Worm (Caenorhabditis elegans): ENCODE data around the gene H42K12.3.

Gene H42K12.3

ce11 chrX:1327201-1327600, 16.0 kb downstream of the H42K12.3 start:
- TF ChIP-seq elt-1 (tag; optimal IDR thresholded peaks at IDR 0.05) (no peak), sma-3 (GFP tag; optimal IDR thresholded peaks at IDR 0.05) (no peak), zag-1 (tag; optimal IDR thresholded peaks at IDR 0.05) (no peak), nhr-12 (tag; optimal IDR thresholded peaks at IDR 0.05) (no peak), ztf-11 (tag; optimal IDR thresholded peaks at IDR 0.05) (no peak), unc-39 (tag; optimal IDR thresholded peaks at IDR 0.05) (no peak), sem-4 (tag; optimal IDR thresholded peaks at IDR 0.05) (no peak), nhr-10 (tag; optimal IDR thresholded peaks at IDR 0.05) (no peak), lin-13 (GFP tag; optimal IDR thresholded peaks at IDR 0.05) (no peak), F13H6.1 (tag; optimal IDR thresholded peaks at IDR 0.05) (no peak), nhr-11 (tag; optimal IDR thresholded peaks at IDR 0.05) (no peak)

- no peak for TF ChIP-seq nhr-129 (tag; optimal IDR thresholded peaks at IDR 0.05)
- TF ChIP-seq nhr-10 (tag; optimal IDR thresholded peaks at IDR 0.05): no peak
- TF ChIP-seq mab-5 (tag; optimal IDR thresholded peaks at IDR 0.05): no peak
Measured at ce11 chrX:1329847-1330246, 18.7 kb downstream of the H42K12.3 start, which contains the start of gene F21E9.2. TSS of gene F21E9.2 (minus strand) at chrX:1329947.

ce11 chrX:1337009-1337408, 25.8 kb downstream of the H42K12.3 start, which contains the start of gene ttr-37:
TSS of gene ttr-37 (minus strand) at chrX:1337175.
- TF ChIP-seq alr-1 (tag; optimal IDR thresholded peaks at IDR 0.05): no peak
- no peak for TF ChIP-seq ceh-16 (tag; optimal IDR thresholded peaks at IDR 0.05)
- no peak for TF ChIP-seq ZK546.5 (tag; optimal IDR thresholded peaks at IDR 0.05)
- no peak for TF ChIP-seq unc-62 (GFP tag; optimal IDR thresholded peaks at IDR 0.05)
- TF ChIP-seq fos-1 (tag; optimal IDR thresholded peaks at IDR 0.05): peak; percentile 53
- peak; percentile 11 for TF ChIP-seq sma-3 (GFP tag; optimal IDR thresholded peaks at IDR 0.05)
- TF ChIP-seq R02D3.7 (tag; optimal IDR thresholded peaks at IDR 0.05): no peak
- no peak for TF ChIP-seq blmp-1 (tag; optimal IDR thresholded peaks at IDR 0.05; ENCODE audit: insufficient read depth)
- TF ChIP-seq Y55F3AM.14 (GFP tag; optimal IDR thresholded peaks at IDR 0.05): no peak
- TF ChIP-seq snpc-4 (tag; optimal IDR thresholded peaks at IDR 0.05): no peak
- no peak for TF ChIP-seq nhr-10 (tag; optimal IDR thresholded peaks at IDR 0.05)
- no peak for TF ChIP-seq nhr-23 (tag; optimal IDR thresholded peaks at IDR 0.05)
- TF ChIP-seq lin-13 (GFP tag; optimal IDR thresholded peaks at IDR 0.05): no peak
- no peak for TF ChIP-seq unc-55 (GFP tag; optimal IDR thresholded peaks at IDR 0.05)
- no peak for TF ChIP-seq ama-1 (optimal IDR thresholded peaks at IDR 0.05)
- no peak for TF ChIP-seq sem-4 (tag; optimal IDR thresholded peaks at IDR 0.05)
- no peak for TF ChIP-seq nhr-11 (tag; optimal IDR thresholded peaks at IDR 0.05)
- TF ChIP-seq nhr-12 (tag; optimal IDR thresholded peaks at IDR 0.05): no peak
- no peak for TF ChIP-seq egl-27 (tag; optimal IDR thresholded peaks at IDR 0.05)
- no peak for TF ChIP-seq mdl-1 (tag; optimal IDR thresholded peaks at IDR 0.05)
- no peak for TF ChIP-seq elt-3 (tag; optimal IDR thresholded peaks at IDR 0.05)
- no peak for TF ChIP-seq lin-39 (tag; optimal IDR thresholded peaks at IDR 0.05)
- TF ChIP-seq mab-5 (tag; optimal IDR thresholded peaks at IDR 0.05): no peak
- TF ChIP-seq gmeb-1 (tag; optimal IDR thresholded peaks at IDR 0.05): peak; percentile 46
- TF ChIP-seq sma-9 (GFP tag; optimal IDR thresholded peaks at IDR 0.05): peak; percentile 62
- TF ChIP-seq sma-9 (tag; optimal IDR thresholded peaks at IDR 0.05): no peak
- TF ChIP-seq nhr-25 (tag; optimal IDR thresholded peaks at IDR 0.05): no peak
- no peak for TF ChIP-seq mbf-1 (tag; optimal IDR thresholded peaks at IDR 0.05)
- TF ChIP-seq nhr-21 (tag; optimal IDR thresholded peaks at IDR 0.05): no peak
- TF ChIP-seq C34F6.9 (tag; optimal IDR thresholded peaks at IDR 0.05): no peak
- no peak for TF ChIP-seq nhr-77 (tag; optimal IDR thresholded peaks at IDR 0.05)
- TF ChIP-seq F13H6.1 (tag; optimal IDR thresholded peaks at IDR 0.05): no peak
- peak; percentile 19 for TF ChIP-seq nhr-129 (tag; optimal IDR thresholded peaks at IDR 0.05)
- TF ChIP-seq zag-1 (tag; optimal IDR thresholded peaks at IDR 0.05): no peak
- no peak for TF ChIP-seq lsy-2 (tag; optimal IDR thresholded peaks at IDR 0.05)
- no peak for TF ChIP-seq unc-39 (tag; optimal IDR thresholded peaks at IDR 0.05)
- TF ChIP-seq dmd-4 (tag; optimal IDR thresholded peaks at IDR 0.05): no peak
- TF ChIP-seq crh-2 (tag; optimal IDR thresholded peaks at IDR 0.05): peak; percentile 81
- TF ChIP-seq skn-1 (tag; optimal IDR thresholded peaks at IDR 0.05): no peak
- no peak for TF ChIP-seq aly-2 (tag; optimal IDR thresholded peaks at IDR 0.05)
- TF ChIP-seq ztf-11 (tag; optimal IDR thresholded peaks at IDR 0.05): no peak
- TF ChIP-seq ceh-82 (tag; optimal IDR thresholded peaks at IDR 0.05): no peak
- TF ChIP-seq peb-1 (tag; optimal IDR thresholded peaks at IDR 0.05): no peak
- no peak for TF ChIP-seq nhr-237 (tag; optimal IDR thresholded peaks at IDR 0.05)
- TF ChIP-seq ztf-1 (GFP tag; conservative IDR thresholded peaks at IDR 0.05): no peak
- TF ChIP-seq elt-1 (tag; optimal IDR thresholded peaks at IDR 0.05): no peak
- no peak for TF ChIP-seq nhr-6 (tag; optimal IDR thresholded peaks at IDR 0.05)
- TF ChIP-seq lin-11 (tag; optimal IDR thresholded peaks at IDR 0.05): no peak
- TF ChIP-seq ztf-4 (tag; optimal IDR thresholded peaks at IDR 0.05): no peak

All from whole organism, L2 larva.